Worm (Caenorhabditis elegans) whole organism, late embryonic: Measurements from ENCODE around the gene srh-129.

ENCODE experiments used
- F13H6.1 ChIP-seq: sonication (generic microtip); optimal IDR thresholded peaks from 2 replicates; lab custom pipeline; 2016; ENCODE audit warnings: missing genetic modification characterization, missing compliant biosample characterization
- ceh-22 ChIP-seq: sonication (generic microtip); optimal IDR thresholded peaks from 2 replicates; lab custom pipeline; 2017; ENCODE audit warnings: missing biosample characterization, missing genetic modification characterization
- madf-2 ChIP-seq: sonication (generic microtip); optimal IDR thresholded peaks from 2 replicates; lab custom pipeline; 2017; ENCODE audit warnings: missing genetic modification characterization, missing compliant biosample characterization
- zip-5 ChIP-seq: sonication (generic microtip); optimal IDR thresholded peaks from 2 replicates; lab custom pipeline; 2016; ENCODE audit warnings: missing genetic modification characterization, missing compliant biosample characterization

- TF ChIP-seq madf-2 (tag; lab: Kevin White, UChicago) (no peak), ceh-22 (tag; lab: Kevin White, UChicago) (no peak), zip-5 (tag; lab: Kevin White, UChicago) (no peak), F13H6.1 (tag; lab: Kevin White, UChicago) (no peak)
Measured at ce11 chrV:5102017-5102416, 41.7 kb downstream of the srh-129 start, which contains the start of gene srab-1.
